Worm (Caenorhabditis elegans): Measurements from ENCODE around the gene F36H9.1.

DNA sequence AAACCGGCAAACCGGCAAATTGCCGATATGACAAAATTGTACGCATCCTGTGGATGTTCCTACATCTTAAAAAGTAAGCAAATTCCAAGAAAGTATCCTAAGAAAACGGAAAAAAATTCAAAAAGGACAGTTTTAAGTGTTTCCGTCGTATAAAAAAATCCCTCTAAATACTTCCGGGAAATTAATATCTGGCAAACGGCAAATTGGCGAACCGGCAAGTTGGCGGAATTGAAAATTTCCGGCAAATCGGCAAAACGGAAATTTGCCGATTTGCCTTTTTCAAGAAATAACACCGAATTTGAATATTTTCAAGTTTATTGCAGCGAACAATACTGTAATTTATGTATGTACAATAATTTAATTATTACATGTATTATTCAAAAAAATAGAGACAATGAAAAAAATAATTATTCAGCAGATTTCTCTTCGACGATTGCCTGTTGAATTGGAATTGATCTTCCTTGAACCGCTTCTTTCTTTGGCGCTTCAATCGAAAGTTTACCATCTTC, 9.8 kb downstream of the F36H9.1 start:
- TF ChIP-seq pqm-1 (tag; optimal IDR thresholded peaks at IDR 0.05) (no peak), nhr-12 (tag; optimal IDR thresholded peaks at IDR 0.05) (no peak), unc-62 (GFP tag; optimal IDR thresholded peaks at IDR 0.05) (no peak), elt-3 (tag; optimal IDR thresholded peaks at IDR 0.05) (no peak), xbp-1 (tag; optimal IDR thresholded peaks at IDR 0.05) (no peak), vab-15 (tag; optimal IDR thresholded peaks at IDR 0.05) (no peak), egl-13 (tag; optimal IDR thresholded peaks at IDR 0.05) (no peak)

All from whole organism, L1 larva.